Fruit fly (Drosophila melanogaster) whole organism, embryonic: Measurements from ENCODE around the gene CG45002.

Experiments used
- CG12769 ChIP-seq: fragments of 200-800 bp; sonication (Bioruptor generic); optimal IDR thresholded peaks from 2 replicates; lab custom pipeline; 2019; ENCODE audit warnings: missing biosample characterization, mild to moderate bottlenecking, missing genetic modification characterization, moderate library complexity
- CG13894 ChIP-seq: fragments of 200-800 bp; sonication (Bioruptor generic); optimal IDR thresholded peaks from 3 replicates; lab custom pipeline; 2018; ENCODE audit warnings: missing biosample characterization, mild to moderate bottlenecking, missing genetic modification characterization, moderate library complexity
- CG15514 ChIP-seq: fragments of 200-800 bp; sonication (Bioruptor generic); optimal IDR thresholded peaks from 3 replicates; lab custom pipeline; 2017; ENCODE audit warnings: missing biosample characterization, missing genetic modification characterization, mild to moderate bottlenecking, moderate library complexity, missing genetic modification reagents
- CG16779 ChIP-seq: fragments of 200-800 bp; sonication (Bioruptor generic); IDR thresholded peaks from 2 replicates; pipeline ENCODE4 v1.3.6; 2022; ENCODE audit warnings: missing biosample characterization, missing genetic modification characterization
- CG17359 ChIP-seq: fragments of 200-800 bp; sonication (Bioruptor generic); optimal IDR thresholded peaks from 3 replicates; lab custom pipeline; 2018; ENCODE audit warnings: missing biosample characterization, mild to moderate bottlenecking, missing genetic modification characterization, moderate library complexity
- CG18599 ChIP-seq: fragments of 200-800 bp; sonication (Bioruptor generic); optimal IDR thresholded peaks from 3 replicates; lab custom pipeline; 2017; ENCODE audit warnings: missing biosample characterization, missing genetic modification characterization, mild to moderate bottlenecking, moderate library complexity, missing genetic modification reagents
- CG2678 ChIP-seq: fragments of 200-800 bp; sonication (Bioruptor generic); optimal IDR thresholded peaks from 3 replicates; lab custom pipeline; 2019; ENCODE audit warnings: missing biosample characterization, mild to moderate bottlenecking, missing genetic modification characterization, moderate library complexity
- CG3065 ChIP-seq: fragments of 200-800 bp; sonication (Bioruptor generic); optimal IDR thresholded peaks from 2 replicates; lab custom pipeline; 2016; ENCODE audit warnings: missing biosample characterization, missing genetic modification characterization
- CG31224 ChIP-seq: fragments of 200-800 bp; sonication (Bioruptor generic); IDR thresholded peaks from 2 replicates; pipeline ENCODE4 v1.3.6; 2022; ENCODE audit warnings: missing biosample characterization, missing genetic modification characterization
- CG3281 ChIP-seq: fragments of 200-800 bp; sonication (Bioruptor generic); optimal IDR thresholded peaks from 3 replicates; lab custom pipeline; 2017; ENCODE audit warnings: missing biosample characterization, mild to moderate bottlenecking, missing genetic modification characterization
- CG34376 ChIP-seq: fragments of 200-800 bp; sonication (Bioruptor generic); optimal IDR thresholded peaks from 2 replicates; lab custom pipeline; 2018; ENCODE audit warnings: missing biosample characterization, mild to moderate bottlenecking, missing genetic modification characterization
- CG34422 ChIP-seq: fragments of 200-800 bp; sonication (Bioruptor generic); IDR thresholded peaks from 3 replicates; pipeline ENCODE4 v1.3.6; 2022; ENCODE audit warnings: missing biosample characterization, missing genetic modification characterization
- CG6683 ChIP-seq: fragments of 200-800 bp; sonication (Bioruptor generic); optimal IDR thresholded peaks from 2 replicates; lab custom pipeline; 2017; ENCODE audit warnings: missing biosample characterization, mild to moderate bottlenecking, missing genetic modification characterization, missing genetic modification reagents
- CG7271 ChIP-seq: fragments of 200-800 bp; sonication (Bioruptor generic); optimal IDR thresholded peaks from 2 replicates; lab custom pipeline; 2018; ENCODE audit warnings: missing biosample characterization, mild to moderate bottlenecking, missing genetic modification characterization, moderate library complexity
- CG7556 ChIP-seq: fragments of 200-800 bp; sonication (Bioruptor generic); optimal IDR thresholded peaks from 2 replicates; lab custom pipeline; 2017; ENCODE audit warnings: missing biosample characterization, mild to moderate bottlenecking, missing genetic modification characterization
- CG7839 ChIP-seq: fragments of 200-800 bp; sonication (Bioruptor generic); optimal IDR thresholded peaks from 3 replicates; lab custom pipeline; 2018; ENCODE audit warnings: missing biosample characterization, mild to moderate bottlenecking, missing genetic modification characterization, moderate library complexity
- CG9932 ChIP-seq: fragments of 200-800 bp; sonication (Bioruptor generic); IDR thresholded peaks from 2 replicates; pipeline ENCODE4 v1.3.6; 2022; ENCODE audit warnings: missing biosample characterization, missing genetic modification characterization
- Chrac-16 ChIP-seq: fragments of 200-800 bp; sonication (Bioruptor generic); optimal IDR thresholded peaks from 3 replicates; lab custom pipeline; 2016; ENCODE audit warnings: missing biosample characterization, missing genetic modification characterization
- CoRest ChIP-seq: fragments of 200-800 bp; sonication (Bioruptor generic); optimal IDR thresholded peaks from 3 replicates; lab custom pipeline; 2018; ENCODE audit warnings: missing biosample characterization, mild to moderate bottlenecking, missing genetic modification characterization, moderate library complexity
- Deaf1 ChIP-seq: fragments of 200-800 bp; optimal IDR thresholded peaks from 3 replicates; lab custom pipeline; 2019; ENCODE audit warnings: missing biosample characterization, mild to moderate bottlenecking, missing genetic modification characterization, moderate library complexity
- Dll ChIP-seq: fragments of 200-800 bp; sonication (Bioruptor generic); IDR thresholded peaks from 4 replicates; pipeline ENCODE4 v1.3.6; 2022; ENCODE audit warnings: missing biosample characterization, missing genetic modification characterization; ENCODE audit not compliant: partially characterized antibody
- Dp ChIP-seq: fragments of 200-800 bp; sonication (Bioruptor generic); optimal IDR thresholded peaks from 2 replicates; lab custom pipeline; 2018; ENCODE audit warnings: missing biosample characterization, mild to moderate bottlenecking, missing genetic modification characterization, moderate library complexity
- Ets65A ChIP-seq: fragments of 200-800 bp; sonication (Bioruptor generic); peaks from one replicate; lab custom pipeline; 2016; ENCODE audit warnings: missing biosample characterization, missing genetic modification characterization
- HLH4C ChIP-seq: fragments of 200-800 bp; sonication (Bioruptor generic); IDR thresholded peaks from 3 replicates; pipeline ENCODE4 v1.3.6; 2022; ENCODE audit warnings: missing biosample characterization, missing genetic modification characterization; ENCODE audit not compliant: partially characterized antibody
- MBD-R2 ChIP-seq: fragments of 200-800 bp; sonication (Bioruptor generic); IDR thresholded peaks from 2 replicates; pipeline ENCODE4 v1.3.6; 2022; ENCODE audit warnings: missing biosample characterization, missing genetic modification characterization
- Meics ChIP-seq: fragments of 200-800 bp; sonication (Bioruptor generic); optimal IDR thresholded peaks from 2 replicates; lab custom pipeline; 2017; ENCODE audit warnings: missing biosample characterization, mild to moderate bottlenecking, missing genetic modification characterization
- Sin3A ChIP-seq: fragments of >200 bp; optimal IDR thresholded peaks from 2 replicates; lab custom pipeline; 2018
- Sry-β ChIP-seq: fragments of 200-800 bp; sonication (Bioruptor generic); optimal IDR thresholded peaks from 2 replicates; lab custom pipeline; 2018; ENCODE audit warnings: missing biosample characterization, mild to moderate bottlenecking, missing genetic modification characterization, moderate library complexity
- Trl ChIP-seq, 3 experiments: fragments of >200 bp in 2 of 3; fragments of 200-800 bp in 1 of 3; sonication (Bioruptor generic) in 1 of 3; optimal IDR thresholded peaks; 2 replicates in 1 of 3; 3 replicates in 2 of 3; lab custom pipeline; 2016 to 2017; ENCODE audit warnings: missing biosample characterization in 1 of 3, missing genetic modification characterization in 1 of 3
- Xbp1 ChIP-seq: fragments of 200-800 bp; sonication (Bioruptor generic); optimal IDR thresholded peaks from 3 replicates; lab custom pipeline; 2016; ENCODE audit warnings: missing biosample characterization, mild to moderate bottlenecking, missing genetic modification characterization
- abd-A ChIP-seq: fragments of 200-800 bp; sonication (Bioruptor generic); optimal IDR thresholded peaks from 3 replicates; lab custom pipeline; 2019; ENCODE audit warnings: missing biosample characterization, mild to moderate bottlenecking, missing genetic modification characterization, moderate library complexity
- ase ChIP-seq: fragments of 200-800 bp; sonication (Bioruptor generic); IDR thresholded peaks from 3 replicates; pipeline ENCODE4 v1.3.6; 2022; ENCODE audit warnings: missing biosample characterization, missing genetic modification characterization
- bbx ChIP-seq: fragments of 200-800 bp; sonication (Bioruptor generic); IDR thresholded peaks from 2 replicates; pipeline ENCODE4 v1.3.6; 2022; ENCODE audit warnings: missing biosample characterization, missing genetic modification characterization; ENCODE audit not compliant: partially characterized antibody
- bowl ChIP-seq: fragments of 200-800 bp; sonication (Bioruptor generic); IDR thresholded peaks from 2 replicates; pipeline ENCODE4 v1.3.6; 2022; ENCODE audit warnings: missing biosample characterization, missing genetic modification characterization
- cg ChIP-seq: fragments of 200-800 bp; sonication (Bioruptor generic); optimal IDR thresholded peaks from 3 replicates; lab custom pipeline; 2019; ENCODE audit warnings: missing biosample characterization, mild to moderate bottlenecking, missing genetic modification characterization, moderate library complexity
- chinmo ChIP-seq: fragments of 200-800 bp; sonication (Bioruptor generic); IDR thresholded peaks from 4 replicates; pipeline ENCODE4 v1.3.6; 2022; ENCODE audit warnings: missing biosample characterization, missing genetic modification characterization; ENCODE audit not compliant: partially characterized antibody
- crp ChIP-seq, 2 experiments: fragments of 200-800 bp; sonication (Bioruptor generic); optimal IDR thresholded peaks; 2 replicates in 1 of 2; 3 replicates in 1 of 2; lab custom pipeline; 2017; ENCODE audit warnings: missing biosample characterization in 2 of 2, missing genetic modification characterization in 2 of 2, mild to moderate bottlenecking in 1 of 2, moderate library complexity in 1 of 2
- dpn ChIP-seq, 2 experiments: fragments of 200-800 bp; sonication (Bioruptor generic); optimal IDR thresholded peaks; 3 replicates each; lab custom pipeline; 2016; ENCODE audit warnings: missing biosample characterization in 2 of 2, missing genetic modification characterization in 2 of 2
- ewg ChIP-seq: fragments of 200-800 bp; sonication (Bioruptor generic); optimal IDR thresholded peaks from 3 replicates; lab custom pipeline; 2017; ENCODE audit warnings: mild to moderate bottlenecking, missing biosample characterization, missing genetic modification reagents, missing genetic modification characterization
- ind ChIP-seq: fragments of 200-800 bp; sonication (Bioruptor generic); optimal IDR thresholded peaks from 3 replicates; lab custom pipeline; 2016; ENCODE audit warnings: missing biosample characterization, missing genetic modification characterization
- pros ChIP-seq: fragments of 200-800 bp; sonication (Bioruptor generic); optimal IDR thresholded peaks from 3 replicates; lab custom pipeline; 2019; ENCODE audit warnings: missing biosample characterization, mild to moderate bottlenecking, missing genetic modification characterization, moderate library complexity
- repo ChIP-seq: fragments of 200-800 bp; sonication (Bioruptor generic); optimal IDR thresholded peaks from 2 replicates; lab custom pipeline; 2016; ENCODE audit warnings: missing biosample characterization, missing genetic modification characterization
- scrt ChIP-seq: fragments of 200-800 bp; sonication (Bioruptor generic); optimal IDR thresholded peaks from 2 replicates; lab custom pipeline; 2018; ENCODE audit warnings: missing biosample characterization, mild to moderate bottlenecking, missing genetic modification characterization, moderate library complexity
- shn ChIP-seq: fragments of 200-800 bp; sonication (Bioruptor generic); optimal IDR thresholded peaks from 3 replicates; lab custom pipeline; 2016; ENCODE audit warnings: missing biosample characterization, missing genetic modification characterization
- trem ChIP-seq: fragments of 200-800 bp; optimal IDR thresholded peaks from 3 replicates; lab custom pipeline; 2019; ENCODE audit warnings: missing biosample characterization, mild to moderate bottlenecking, missing genetic modification characterization, moderate library complexity
- ttk ChIP-seq: fragments of 200-800 bp; sonication (Bioruptor generic); IDR thresholded peaks from 2 replicates; pipeline ENCODE4 v2.1.2; 2022; ENCODE audit warnings: missing biosample characterization, missing genetic modification characterization

CG45002 gene

DNA sequence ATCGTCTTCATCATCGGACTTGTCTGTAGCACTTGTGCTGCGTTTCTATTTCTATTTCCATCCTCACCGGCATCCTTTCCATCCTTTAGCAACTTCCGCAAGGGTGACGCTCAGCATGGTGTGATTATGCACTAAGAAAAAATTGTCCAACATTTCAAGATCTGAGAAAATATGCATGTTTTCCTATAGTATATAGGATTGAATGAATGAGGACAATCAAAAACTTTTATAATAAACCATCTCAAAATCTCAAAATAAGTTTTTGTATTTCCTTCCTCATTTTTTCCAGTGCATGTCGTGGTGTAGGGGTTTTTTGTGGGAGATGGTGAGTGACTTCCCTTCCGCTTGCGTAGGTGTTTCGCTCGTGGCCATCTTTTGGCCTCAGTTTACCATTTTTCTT, 45.1 kb downstream of the CG45002 start (continued):
- TF ChIP-seq pros (no peak), CG7556 (GFP tag; lab: Kevin White, UChicago) (peak; percentile 23), CG17359 (tag; lab: Kevin White, UChicago) (peak; percentile 44), Meics (GFP tag; lab: Kevin White, UChicago) (peak; percentile 9), CG31224 (GFP tag; lab: Robert Waterston, UW) (peak; percentile 24; the same call in 1 of the 2 replicates), CG2678 (tag; lab: Kevin White, UChicago) (peak; percentile 55), CG3281 (peak; percentile 12), Dll (GFP tag; lab: Robert Waterston, UW) (no peak), Xbp1 (GFP tag; lab: Kevin White, UChicago) (peak; percentile 11), CG7839 (tag; lab: Kevin White, UChicago) (peak; percentile 28), Ets65A (GFP tag; lab: Kevin White, UChicago) (peak; percentile 80), ttk (GFP tag; lab: Robert Waterston, UW) (0 out of 2 replicates have a peak, but pooled peaks have one; percentile 33)

DNA sequence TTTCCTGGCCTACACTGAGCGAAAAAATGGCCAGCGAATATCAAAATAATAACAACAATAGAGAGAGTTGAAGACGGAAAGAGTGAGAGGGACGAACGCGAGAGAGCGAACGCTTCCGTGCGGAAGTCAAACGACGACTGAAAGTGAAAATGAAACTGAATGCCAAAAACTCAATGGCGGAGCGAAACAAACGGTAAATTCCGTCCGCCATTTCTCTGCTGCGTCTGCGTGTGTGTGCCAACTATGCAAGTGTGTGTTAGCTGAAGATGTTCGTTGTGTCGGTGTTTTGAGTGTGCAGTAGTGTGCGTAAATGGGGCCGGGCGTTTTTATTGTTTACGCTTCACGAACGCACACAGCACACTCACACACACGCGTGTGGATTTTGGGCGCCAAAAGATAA, 79.6 kb downstream of the CG45002 start:
- peak; percentile 30 for TF ChIP-seq cg (GFP tag; lab: Kevin White, UChicago)
- peak; percentile 1 for TF ChIP-seq CG13894
- peak; percentile 4 for TF ChIP-seq CG18599 (GFP tag; lab: Kevin White, UChicago)
- no peak for TF ChIP-seq Trl (optimal IDR thresholded peaks at IDR 0.05; lab: Kevin White, UChicago)
- TF ChIP-seq Trl (GFP tag; optimal IDR thresholded peaks at IDR 0.05; lab: Kevin White, UChicago), result no peak
- TF ChIP-seq CG15514 (GFP tag; lab: Kevin White, UChicago), result peak; percentile 16
- 0 out of 2 replicates have a peak, but pooled peaks have one; percentile 8 for TF ChIP-seq CG9932 (GFP tag; lab: Robert Waterston, UW)
- TF ChIP-seq scrt, result no peak
- peak in 1 of 2 experiments; percentile 14 for TF ChIP-seq crp (GFP tag; optimal IDR thresholded peaks at IDR 0.05; lab: Kevin White, UChicago)
- peak; percentile 5 for TF ChIP-seq Dp
- peak; percentile 61 for TF ChIP-seq abd-A (tag; lab: Kevin White, UChicago)
- no peak for TF ChIP-seq CG16779 (GFP tag; lab: Robert Waterston, UW)
- peak; percentile 64 for TF ChIP-seq ewg (GFP tag; lab: Kevin White, UChicago)
- peak; percentile 52 for TF ChIP-seq Deaf1
- TF ChIP-seq CG34376 (GFP tag; lab: Kevin White, UChicago), result peak; percentile 8

DNA sequence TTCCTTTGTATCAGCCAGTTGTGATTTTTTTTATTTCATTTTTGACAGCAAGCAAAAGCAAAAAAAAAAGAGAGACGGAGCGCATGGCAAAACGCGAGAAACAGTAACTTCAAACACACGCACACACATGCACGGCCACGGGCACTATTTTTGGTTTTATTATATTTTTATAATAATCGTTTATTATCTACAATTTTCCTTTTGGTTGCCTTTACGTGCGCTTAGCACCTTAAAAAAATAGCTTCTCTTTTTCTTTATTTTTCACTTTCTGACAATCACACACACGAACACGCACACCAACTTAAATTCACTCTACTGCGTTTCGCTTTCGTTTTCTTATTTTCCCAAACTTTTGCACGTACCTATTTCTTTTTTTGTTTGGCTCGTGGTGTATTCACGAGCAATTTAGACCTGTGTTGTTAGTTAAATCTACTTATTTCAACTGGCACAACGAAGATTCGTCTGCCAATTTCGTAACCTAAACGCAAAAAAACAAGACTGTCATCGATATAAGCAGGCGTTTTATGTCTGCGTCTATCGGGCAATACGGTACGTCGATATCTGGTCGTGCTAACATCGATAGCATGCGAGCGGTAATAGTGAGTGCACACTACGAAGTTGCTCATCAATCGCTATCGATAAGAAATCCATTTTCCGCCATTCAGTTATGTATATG, 98.2 kb downstream of the CG45002 start, which contains the start of gene Ubr1:
Ubr1 (minus strand) TSS at position 532 of the 676 bp plus-strand sequence.
- TF ChIP-seq Sin3A (lab: Kevin White, UChicago) (peak; percentile 37), Chrac-16 (no peak), CG34422 (0 out of 3 replicates have a peak, but pooled peaks have one; percentile 31), ttk (GFP tag; lab: Robert Waterston, UW) (no peak), HLH4C (GFP tag; lab: Robert Waterston, UW) (peak; percentile 97), CoRest (tag; lab: Kevin White, UChicago) (peak; percentile 24), CG3065 (GFP tag; lab: Kevin White, UChicago) (no peak), repo (GFP tag; lab: Kevin White, UChicago) (peak; percentile 8), MBD-R2 (peak; percentile 56), ind (GFP tag; lab: Kevin White, UChicago) (no peak), CG7271 (no peak), Sry-β (GFP tag; lab: Kevin White, UChicago) (no peak), bowl (GFP tag; lab: Robert Waterston, UW) (no peak), bbx (GFP tag; lab: Robert Waterston, UW) (peak; percentile 96), trem (tag; lab: Kevin White, UChicago) (peak; percentile 72), CG6683 (GFP tag; lab: Kevin White, UChicago) (no peak), ase (GFP tag; lab: Robert Waterston, UW) (no peak), dpn (GFP tag; optimal IDR thresholded peaks at IDR 0.05; lab: Kevin White, UChicago) (peak; percentile 26 to 36), shn (GFP tag; lab: Kevin White, UChicago) (no peak), CG12769 (no peak), chinmo (peak; percentile 93)
